Worm (Caenorhabditis elegans) whole organism, young adult: Measurements from ENCODE around the gene Y7A5A.10.

ENCODE experiments used
- F23B12.7 ChIP-seq: sonication (generic microtip); optimal IDR thresholded peaks from 2 replicates; lab custom pipeline; 2017; ENCODE audit warnings: missing genetic modification characterization, mild to moderate bottlenecking, missing compliant biosample characterization, antibody characterized with exemption, moderate library complexity; ENCODE audit not compliant: insufficient read depth
- F39B2.1 ChIP-seq: fragments of 200-800 bp; sonication (Bioruptor generic); IDR thresholded peaks from 2 replicates; pipeline ENCODE4 v1.3.6; 2022; ENCODE audit warnings: missing genetic modification reagents, missing genetic modification characterization, missing compliant biosample characterization
- K11D2.4 ChIP-seq: fragments of 200-800 bp; sonication (Bioruptor generic); IDR thresholded peaks from 2 replicates; pipeline ENCODE4 v1.3.6; 2022; ENCODE audit warnings: missing genetic modification reagents, missing genetic modification characterization, missing compliant biosample characterization
- T26A5.8 ChIP-seq: sonication (generic microtip); optimal IDR thresholded peaks from 2 replicates; lab custom pipeline; 2016; ENCODE audit warnings: missing genetic modification characterization, missing compliant biosample characterization
- ZK185.1 ChIP-seq: sonication (generic microtip); optimal IDR thresholded peaks from 2 replicates; lab custom pipeline; 2016; ENCODE audit warnings: mild to moderate bottlenecking, missing genetic modification characterization, missing compliant biosample characterization; ENCODE audit not compliant: poor library complexity, severe bottlenecking
- aptf-3 ChIP-seq: fragments of 200-800 bp; sonication (Bioruptor generic); IDR thresholded peaks from 2 replicates; pipeline ENCODE4 v1.3.6; 2022; ENCODE audit warnings: missing genetic modification characterization, missing compliant biosample characterization
- attf-3 ChIP-seq: fragments of 200-800 bp; sonication (Bioruptor generic); conservative IDR thresholded peaks from 2 replicates; pipeline ENCODE4 v1.3.6; 2022; ENCODE audit warnings: missing genetic modification reagents, missing genetic modification characterization, missing compliant biosample characterization
- attf-5 ChIP-seq: fragments of 200-800 bp; sonication (Bioruptor generic); optimal IDR thresholded peaks from 2 replicates; lab custom pipeline; 2018; ENCODE audit warnings: mild to moderate bottlenecking, missing genetic modification characterization, missing compliant biosample characterization
- cebp-2 ChIP-seq: fragments of 200-800 bp; sonication (Bioruptor generic); IDR thresholded peaks from 2 replicates; pipeline ENCODE4 v1.3.6; 2022; ENCODE audit warnings: missing genetic modification characterization, missing compliant biosample characterization
- ceh-100 ChIP-seq: fragments of 200-800 bp; sonication (Bioruptor generic); IDR thresholded peaks from 2 replicates; pipeline ENCODE4 v1.3.6; 2022; ENCODE audit warnings: missing genetic modification reagents, missing genetic modification characterization, missing compliant biosample characterization
- ceh-27 ChIP-seq: fragments of 200-800 bp; sonication (Bioruptor generic); optimal IDR thresholded peaks from 2 replicates; lab custom pipeline; 2018; ENCODE audit warnings: mild to moderate bottlenecking, missing genetic modification characterization, moderate library complexity, missing compliant biosample characterization
- ceh-58 ChIP-seq: fragments of 200-800 bp; sonication (Bioruptor generic); IDR thresholded peaks from 2 replicates; pipeline ENCODE4 v1.3.6; 2022; ENCODE audit warnings: missing genetic modification characterization, missing compliant biosample characterization
- efl-1 ChIP-seq: fragments of 150-350 bp; optimal IDR thresholded peaks from 2 replicates; lab custom pipeline; 2014; ENCODE audit warnings: missing biosample characterization, missing genetic modification reagents, missing genetic modification characterization
- madf-6 ChIP-seq: fragments of 200-800 bp; sonication (Bioruptor generic); IDR thresholded peaks from 2 replicates; pipeline ENCODE4 v1.3.6; 2022; ENCODE audit warnings: missing genetic modification reagents, missing genetic modification characterization, missing compliant biosample characterization
- mel-28 ChIP-seq: sonication (generic microtip); optimal IDR thresholded peaks from 2 replicates; lab custom pipeline; 2016; ENCODE audit warnings: borderline replicate concordance, mild to moderate bottlenecking, missing genetic modification characterization, missing compliant biosample characterization
- mes-4 ChIP-seq: sonication (generic microtip); optimal IDR thresholded peaks from 2 replicates; lab custom pipeline; 2016; ENCODE audit warnings: missing genotype, missing genetic modification characterization, missing compliant biosample characterization
- mxl-1 ChIP-seq: sonication (generic microtip); optimal IDR thresholded peaks from 2 replicates; lab custom pipeline; 2016; ENCODE audit warnings: missing genetic modification characterization, missing compliant biosample characterization
- nfyb-1 ChIP-seq: fragments of 200-800 bp; sonication (Bioruptor generic); IDR thresholded peaks from 2 replicates; pipeline ENCODE4 v1.3.6; 2022; ENCODE audit warnings: missing genetic modification reagents, missing genetic modification characterization, missing compliant biosample characterization
- rec-8 ChIP-seq, 2 experiments: sonication (generic microtip); optimal IDR thresholded peaks; 2 replicates each; lab custom pipeline; 2016; ENCODE audit warnings: mild to moderate bottlenecking in 2 of 2, missing genetic modification characterization in 2 of 2, missing genetic modification reagents in 2 of 2, missing genotype in 2 of 2, missing biosample characterization in 1 of 2, missing compliant biosample characterization in 1 of 2, moderate library complexity in 1 of 2
- tbp1 ChIP-seq: fragments of 200-800 bp; sonication (Bioruptor generic); optimal IDR thresholded peaks from 2 replicates; lab custom pipeline; 2018; ENCODE audit warnings: mild to moderate bottlenecking, missing genetic modification characterization, missing compliant biosample characterization
- tbx-9 ChIP-seq: sonication (generic microtip); optimal IDR thresholded peaks from 2 replicates; lab custom pipeline; 2016; ENCODE audit warnings: borderline replicate concordance, missing genetic modification characterization, inconsistent platforms, missing compliant biosample characterization
- tlf-1 ChIP-seq: fragments of 200-800 bp; sonication (Bioruptor generic); optimal IDR thresholded peaks from 2 replicates; lab custom pipeline; 2018; ENCODE audit warnings: mild to moderate bottlenecking, missing genetic modification characterization, missing compliant biosample characterization
- ztf-26 ChIP-seq: sonication (generic microtip); optimal IDR thresholded peaks from 2 replicates; lab custom pipeline; 2017; ENCODE audit warnings: missing genetic modification characterization, missing compliant biosample characterization

Y7A5A.10 gene

ce11 chrX:15747814-15748213 is 47.1 kb downstream of the Y7A5A.10 start (continued):
- TF ChIP-seq attf-5 (GFP tag; lab: Kevin White, UChicago) (no peak), mes-4 (no peak), madf-6 (GFP tag; lab: Robert Waterston, UW) (no peak), ZK185.1 (peak; percentile 56)

- no peak for TF ChIP-seq tbp1 (GFP tag; lab: Kevin White, UChicago)
- TF ChIP-seq mel-28, result no peak
- no peak for TF ChIP-seq efl-1 (GFP tag; lab: Kevin White, UChicago)
- no peak for TF ChIP-seq ztf-26 (tag; lab: Kevin White, UChicago)
- no peak for TF ChIP-seq T26A5.8 (tag; lab: Kevin White, UChicago)
- TF ChIP-seq K11D2.4 (GFP tag; lab: Robert Waterston, UW), result no peak
- TF ChIP-seq F23B12.7, result no peak
- TF ChIP-seq attf-3, result no peak
- TF ChIP-seq aptf-3 (GFP tag; lab: Robert Waterston, UW), result no peak
- no peak for TF ChIP-seq mxl-1
- TF ChIP-seq F39B2.1 (GFP tag; lab: Robert Waterston, UW), result no peak
- TF ChIP-seq rec-8 (tag; optimal IDR thresholded peaks at IDR 0.05; lab: Kevin White, UChicago), result no peak
- no peak for TF ChIP-seq nfyb-1
- no peak for TF ChIP-seq tlf-1 (GFP tag; lab: Kevin White, UChicago)
- no peak for TF ChIP-seq tbx-9 (tag; lab: Kevin White, UChicago)
- TF ChIP-seq ceh-100 (GFP tag; lab: Robert Waterston, UW), result no peak
- no peak for TF ChIP-seq ceh-58 (GFP tag; lab: Robert Waterston, UW)
- TF ChIP-seq ceh-27 (GFP tag; lab: Kevin White, UChicago), result no peak
- TF ChIP-seq cebp-2 (GFP tag; lab: Robert Waterston, UW), result no peak
Measured at ce11 chrX:15746705-15747104, 48.2 kb downstream of the Y7A5A.10 start, which contains the start of gene srxa-9. TSS of gene srxa-9 (plus strand) at chrX:15747005.
